Worm (Caenorhabditis elegans) whole organism, L4 larva: ENCODE results near the gene npl-10.

Experiments used
- Y5F2A.4 ChIP-seq: fragments of 200-800 bp; sonication (Bioruptor generic); optimal IDR thresholded peaks from 2 replicates; lab custom pipeline; 2018; ENCODE audit warnings: mild to moderate bottlenecking, missing genetic modification characterization, missing compliant biosample characterization
- aha-1 ChIP-seq: fragments of 150-350 bp; peaks from one replicate; lab custom pipeline; 2014; ENCODE audit warnings: missing biosample characterization, missing genetic modification characterization
- ama-1 ChIP-seq: fragments of 150-350 bp; optimal IDR thresholded peaks from 2 replicates; lab custom pipeline; 2014; ENCODE audit warnings: inconsistent platforms, mixed read lengths
- ceh-44 ChIP-seq: fragments of 200-800 bp; sonication (Bioruptor generic); IDR thresholded peaks from 2 replicates; pipeline ENCODE4 v1.3.6; 2022; ENCODE audit warnings: missing genetic modification reagents, missing genetic modification characterization, missing compliant biosample characterization
- egl-27 ChIP-seq: sonication (generic microtip); optimal IDR thresholded peaks from 3 replicates; lab custom pipeline; 2017; ENCODE audit warnings: missing biosample characterization, missing genetic modification reagents, missing genetic modification characterization
- mdl-1 ChIP-seq, 2 experiments: fragments of 150-350 bp in 1 of 2; sonication (generic microtip) in 1 of 2; optimal IDR thresholded peaks; 2 replicates each; lab custom pipeline; 2014 to 2017; ENCODE audit warnings: missing biosample characterization in 2 of 2, missing genetic modification characterization in 2 of 2
- nhr-11 ChIP-seq: fragments of 150-350 bp; optimal IDR thresholded peaks from 2 replicates; lab custom pipeline; 2014; ENCODE audit warnings: missing biosample characterization, missing genetic modification characterization
- ztf-7 ChIP-seq: fragments of 150-350 bp; optimal IDR thresholded peaks from 2 replicates; lab custom pipeline; 2014; ENCODE audit warnings: missing biosample characterization, missing genetic modification characterization

- peak; percentile 46 for TF ChIP-seq aha-1
- TF ChIP-seq ztf-7 (tag; lab: Kevin White, UChicago) = no peak
- TF ChIP-seq egl-27 (tag; lab: Kevin White, UChicago) = no peak
- TF ChIP-seq nhr-11 (tag; lab: Kevin White, UChicago) = no peak
- TF ChIP-seq ama-1 (lab: Kevin White, UChicago) = no peak
- no peak for TF ChIP-seq ceh-44 (GFP tag; lab: Robert Waterston, UW)
- no peak for TF ChIP-seq Y5F2A.4 (GFP tag; lab: Kevin White, UChicago)
- TF ChIP-seq mdl-1 (tag; optimal IDR thresholded peaks at IDR 0.05; lab: Kevin White, UChicago) = peak in 1 of 2 experiments; percentile 75
Measured at ce11 chrIII:3952058-3952457, 16.4 kb upstream of the npl-10 start.
